Fruit fly (Drosophila melanogaster) whole organism, embryonic: ENCODE measurements around the gene CG13392.

Source experiments
- Atf-2 ChIP-seq: fragments of 200-800 bp; sonication (Bioruptor generic); optimal IDR thresholded peaks from 2 replicates; lab custom pipeline; 2016; ENCODE audit warnings: missing biosample characterization, missing genetic modification characterization
- Atf3 ChIP-seq: fragments of 200-800 bp; sonication (Bioruptor generic); optimal IDR thresholded peaks from 3 replicates; lab custom pipeline; 2016; ENCODE audit warnings: missing biosample characterization, missing genetic modification characterization
- CG10209 ChIP-seq: fragments of 200-800 bp; sonication (Bioruptor generic); optimal IDR thresholded peaks from 3 replicates; lab custom pipeline; 2017; ENCODE audit warnings: missing biosample characterization, mild to moderate bottlenecking, missing genetic modification characterization, missing genetic modification reagents
- CG12071 ChIP-seq: fragments of 200-800 bp; sonication (Bioruptor generic); optimal IDR thresholded peaks from 3 replicates; lab custom pipeline; 2018; ENCODE audit warnings: missing biosample characterization, mild to moderate bottlenecking, missing genetic modification characterization
- CG13123 ChIP-seq: fragments of 200-800 bp; sonication (Bioruptor generic); optimal IDR thresholded peaks from 2 replicates; lab custom pipeline; 2016; ENCODE audit warnings: missing biosample characterization, missing genetic modification characterization
- CG17385 ChIP-seq: fragments of 200-800 bp; sonication (Bioruptor generic); optimal IDR thresholded peaks from 3 replicates; lab custom pipeline; 2018; ENCODE audit warnings: missing biosample characterization, mild to moderate bottlenecking, missing genetic modification characterization
- CG2116 ChIP-seq: fragments of 200-800 bp; sonication (Bioruptor generic); optimal IDR thresholded peaks from 3 replicates; lab custom pipeline; 2018; ENCODE audit warnings: missing biosample characterization, mild to moderate bottlenecking, missing genetic modification characterization
- CG2199 ChIP-seq: fragments of 200-800 bp; sonication (Bioruptor generic); IDR thresholded peaks from 3 replicates; pipeline ENCODE4 v1.3.6; 2022; ENCODE audit warnings: missing biosample characterization, missing genetic modification characterization
- CG32532 ChIP-seq: fragments of 200-800 bp; sonication (Bioruptor generic); IDR thresholded peaks from 2 replicates; pipeline ENCODE4 v1.3.6; 2022; ENCODE audit warnings: missing biosample characterization, missing genetic modification characterization
- CG3726 ChIP-seq: fragments of 200-800 bp; sonication (Bioruptor generic); IDR thresholded peaks from 3 replicates; pipeline ENCODE4, ENCODE4 v1.3.6; 2022; ENCODE audit warnings: missing biosample characterization, missing genetic modification characterization
- CG5245 ChIP-seq: fragments of 200-800 bp; sonication (Bioruptor generic); optimal IDR thresholded peaks from 3 replicates; lab custom pipeline; 2016; ENCODE audit warnings: missing biosample characterization, missing genetic modification characterization
- CG8478 ChIP-seq: fragments of >200 bp; optimal IDR thresholded peaks from 2 replicates; lab custom pipeline; 2018
- CG9727 ChIP-seq: fragments of 200-800 bp; sonication (Bioruptor generic); optimal IDR thresholded peaks from 3 replicates; lab custom pipeline; 2017; ENCODE audit warnings: missing biosample characterization, mild to moderate bottlenecking, missing genetic modification characterization
- Dbx ChIP-seq: fragments of 200-800 bp; sonication (Bioruptor generic); IDR thresholded peaks from 3 replicates; pipeline ENCODE4 v1.3.6; 2022; ENCODE audit warnings: missing biosample characterization, missing genetic modification characterization
- Doc2 ChIP-seq: fragments of 200-800 bp; sonication (Bioruptor generic); IDR thresholded peaks from 2 replicates; pipeline ENCODE4 v1.3.6; 2022; ENCODE audit warnings: missing biosample characterization, missing genetic modification characterization
- Drgx ChIP-seq: fragments of 200-800 bp; sonication (Bioruptor generic); IDR thresholded peaks from 2 replicates; pipeline ENCODE4 v1.3.6; 2022; ENCODE audit warnings: missing biosample characterization, missing genetic modification characterization
- E2f2 ChIP-seq: fragments of 200-800 bp; sonication (Bioruptor generic); IDR thresholded peaks from 2 replicates; pipeline ENCODE4 v1.3.6; 2022; ENCODE audit warnings: missing biosample characterization, missing genetic modification characterization
- HLH3B ChIP-seq: fragments of 200-800 bp; sonication (Bioruptor generic); IDR thresholded peaks from 2 replicates; pipeline ENCODE4 v1.3.6; 2022; ENCODE audit warnings: missing biosample characterization, missing genetic modification characterization
- Med ChIP-seq: fragments of 200-800 bp; sonication (Bioruptor generic); peaks from one replicate; lab custom pipeline; 2016; ENCODE audit warnings: missing biosample characterization, missing genetic modification characterization, mild to moderate bottlenecking, inconsistent platforms, moderate library complexity
- Meics ChIP-seq: fragments of 200-800 bp; sonication (Bioruptor generic); optimal IDR thresholded peaks from 2 replicates; lab custom pipeline; 2017; ENCODE audit warnings: missing biosample characterization, mild to moderate bottlenecking, missing genetic modification characterization
- Sox102F ChIP-seq: fragments of 200-800 bp; sonication (Bioruptor generic); optimal IDR thresholded peaks from 2 replicates; lab custom pipeline; 2018; ENCODE audit warnings: missing biosample characterization, mild to moderate bottlenecking, missing genetic modification characterization, moderate library complexity
- Spps ChIP-seq: fragments of 200-800 bp; sonication (Bioruptor generic); optimal IDR thresholded peaks from 2 replicates; lab custom pipeline; 2018; ENCODE audit warnings: missing biosample characterization, mild to moderate bottlenecking, missing genetic modification characterization
- Xbp1 ChIP-seq: fragments of 200-800 bp; sonication (Bioruptor generic); optimal IDR thresholded peaks from 3 replicates; lab custom pipeline; 2016; ENCODE audit warnings: missing biosample characterization, mild to moderate bottlenecking, missing genetic modification characterization
- YL-1 ChIP-seq: fragments of 200-800 bp; sonication (Bioruptor generic); optimal IDR thresholded peaks from 3 replicates; lab custom pipeline; 2017; ENCODE audit warnings: missing biosample characterization, mild to moderate bottlenecking, missing genetic modification characterization
- ara ChIP-seq: fragments of 200-800 bp; sonication (Bioruptor generic); IDR thresholded peaks from 2 replicates; pipeline ENCODE4 v1.3.6; 2022; ENCODE audit warnings: missing biosample characterization, missing genetic modification characterization
- bsh ChIP-seq, 2 experiments: fragments of 200-800 bp; sonication (Bioruptor generic); optimal IDR thresholded peaks; 2 replicates each; lab custom pipeline; 2017 to 2018; ENCODE audit warnings: mild to moderate bottlenecking in 2 of 2, missing biosample characterization in 2 of 2, missing genetic modification characterization in 2 of 2, moderate library complexity in 1 of 2
- cad ChIP-seq: fragments of >200 bp; optimal IDR thresholded peaks from 2 replicates; lab custom pipeline; 2017; ENCODE audit warnings: missing biosample characterization, missing genetic modification characterization
- caup ChIP-seq: fragments of 200-800 bp; sonication (Bioruptor generic); optimal IDR thresholded peaks from 3 replicates; lab custom pipeline; 2017; ENCODE audit warnings: missing biosample characterization, mild to moderate bottlenecking, missing genetic modification characterization, moderate library complexity; ENCODE audit not compliant: severe bottlenecking
- cg ChIP-seq: fragments of 200-800 bp; sonication (Bioruptor generic); optimal IDR thresholded peaks from 3 replicates; lab custom pipeline; 2019; ENCODE audit warnings: missing biosample characterization, mild to moderate bottlenecking, missing genetic modification characterization, moderate library complexity
- cwo ChIP-seq: fragments of 200-800 bp; sonication (Bioruptor generic); optimal IDR thresholded peaks from 3 replicates; lab custom pipeline; 2017; ENCODE audit warnings: missing biosample characterization, missing genetic modification characterization, mild to moderate bottlenecking, moderate library complexity, missing genetic modification reagents
- danr ChIP-seq: fragments of 200-800 bp; sonication (Bioruptor generic); IDR thresholded peaks from 2 replicates; pipeline ENCODE4 v1.3.6; 2022; ENCODE audit warnings: missing biosample characterization, missing genetic modification characterization
- gem ChIP-seq: fragments of 200-800 bp; sonication (Bioruptor generic); optimal IDR thresholded peaks from 2 replicates; lab custom pipeline; 2019; ENCODE audit warnings: missing biosample characterization, mild to moderate bottlenecking, missing genetic modification characterization, moderate library complexity
- her ChIP-seq: fragments of 200-800 bp; sonication (Bioruptor generic); optimal IDR thresholded peaks from 2 replicates; lab custom pipeline; 2016; ENCODE audit warnings: missing biosample characterization, missing genetic modification characterization
- inv ChIP-seq: fragments of 200-800 bp; sonication (Bioruptor generic); IDR thresholded peaks from 2 replicates; pipeline ENCODE4 v1.3.6; 2022; ENCODE audit warnings: missing biosample characterization, missing genetic modification characterization; ENCODE audit not compliant: partially characterized antibody
- klu ChIP-seq: fragments of 200-800 bp; sonication (Bioruptor generic); IDR thresholded peaks from 2 replicates; pipeline ENCODE4 v1.3.6; 2022; ENCODE audit warnings: missing biosample characterization, missing genetic modification characterization
- odd ChIP-seq: fragments of 200-800 bp; sonication (Bioruptor generic); optimal IDR thresholded peaks from 2 replicates; lab custom pipeline; 2017; ENCODE audit warnings: missing biosample characterization, mild to moderate bottlenecking, missing genetic modification characterization
- pfk ChIP-seq: fragments of 200-800 bp; sonication (Bioruptor generic); optimal IDR thresholded peaks from 2 replicates; lab custom pipeline; 2018; ENCODE audit warnings: missing biosample characterization, mild to moderate bottlenecking, missing genetic modification characterization, moderate library complexity
- phol ChIP-seq: fragments of 200-800 bp; sonication (Bioruptor generic); optimal IDR thresholded peaks from 3 replicates; lab custom pipeline; 2018; ENCODE audit warnings: missing biosample characterization, mild to moderate bottlenecking, missing genetic modification characterization, moderate library complexity
- prd ChIP-seq, 3 experiments: fragments of >200 bp in 2 of 3; fragments of 200-800 bp in 1 of 3; sonication (Bioruptor generic) in 1 of 3; optimal IDR thresholded peaks in 2 of 3; IDR thresholded peaks in 1 of 3; 2 replicates in 2 of 3; 3 replicates in 1 of 3; pipeline versions ENCODE4 v1.3.6 to Lab custom; 2017 to 2022; ENCODE audit warnings: missing biosample characterization in 1 of 3, missing genetic modification characterization in 1 of 3
- pros ChIP-seq: fragments of 200-800 bp; sonication (Bioruptor generic); optimal IDR thresholded peaks from 3 replicates; lab custom pipeline; 2019; ENCODE audit warnings: missing biosample characterization, mild to moderate bottlenecking, missing genetic modification characterization, moderate library complexity
- psq ChIP-seq: fragments of 200-800 bp; sonication (Bioruptor generic); optimal IDR thresholded peaks from 2 replicates; lab custom pipeline; 2017; ENCODE audit warnings: missing biosample characterization, missing genetic modification characterization
- row ChIP-seq: fragments of 200-800 bp; sonication (Bioruptor generic); IDR thresholded peaks from 3 replicates; pipeline ENCODE4 v1.3.6; 2022; ENCODE audit warnings: missing biosample characterization, missing genetic modification characterization
- scrt ChIP-seq: fragments of 200-800 bp; sonication (Bioruptor generic); optimal IDR thresholded peaks from 2 replicates; lab custom pipeline; 2018; ENCODE audit warnings: missing biosample characterization, mild to moderate bottlenecking, missing genetic modification characterization, moderate library complexity
- slbo ChIP-seq: fragments of 200-800 bp; sonication (Bioruptor generic); IDR thresholded peaks from 2 replicates; pipeline ENCODE4 v1.3.6; 2022; ENCODE audit warnings: missing biosample characterization, missing genetic modification characterization
- tna ChIP-seq: fragments of 200-800 bp; sonication (Bioruptor generic); IDR thresholded peaks from 2 replicates; pipeline ENCODE4 v1.3.6; 2022; ENCODE audit warnings: missing biosample characterization, missing genetic modification characterization; ENCODE audit not compliant: partially characterized antibody
- trem ChIP-seq: fragments of 200-800 bp; optimal IDR thresholded peaks from 3 replicates; lab custom pipeline; 2019; ENCODE audit warnings: missing biosample characterization, mild to moderate bottlenecking, missing genetic modification characterization, moderate library complexity
- wek ChIP-seq: fragments of 200-800 bp; sonication (Bioruptor generic); optimal IDR thresholded peaks from 3 replicates; lab custom pipeline; 2018; ENCODE audit warnings: missing biosample characterization, mild to moderate bottlenecking, missing genetic modification characterization, moderate library complexity

CG13392 gene

DNA sequence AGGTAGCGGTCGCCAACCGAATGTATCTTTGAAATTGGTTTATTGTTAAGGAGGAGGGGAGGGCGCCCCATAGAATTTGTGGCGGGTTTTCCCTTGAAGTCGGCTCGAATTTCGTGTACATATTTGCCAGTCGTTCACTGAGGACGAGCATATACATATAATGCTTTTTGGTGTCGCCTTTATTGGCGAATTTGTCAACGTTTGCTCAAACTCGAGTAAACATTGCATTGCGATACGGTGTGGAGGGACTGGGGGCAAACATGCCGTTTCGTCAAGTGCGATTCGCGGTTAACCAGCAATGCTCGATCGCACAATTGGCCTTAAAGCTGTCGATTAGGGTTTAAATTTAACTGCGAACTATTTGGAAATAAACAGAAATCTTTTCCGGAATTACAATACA, 35.0 kb upstream of the CG13392 start:
- TF ChIP-seq CG2199 (0 out of 3 replicates have a peak, but pooled peaks have one; percentile 8), danr (GFP tag; lab: Robert Waterston, UW) (no peak)

DNA sequence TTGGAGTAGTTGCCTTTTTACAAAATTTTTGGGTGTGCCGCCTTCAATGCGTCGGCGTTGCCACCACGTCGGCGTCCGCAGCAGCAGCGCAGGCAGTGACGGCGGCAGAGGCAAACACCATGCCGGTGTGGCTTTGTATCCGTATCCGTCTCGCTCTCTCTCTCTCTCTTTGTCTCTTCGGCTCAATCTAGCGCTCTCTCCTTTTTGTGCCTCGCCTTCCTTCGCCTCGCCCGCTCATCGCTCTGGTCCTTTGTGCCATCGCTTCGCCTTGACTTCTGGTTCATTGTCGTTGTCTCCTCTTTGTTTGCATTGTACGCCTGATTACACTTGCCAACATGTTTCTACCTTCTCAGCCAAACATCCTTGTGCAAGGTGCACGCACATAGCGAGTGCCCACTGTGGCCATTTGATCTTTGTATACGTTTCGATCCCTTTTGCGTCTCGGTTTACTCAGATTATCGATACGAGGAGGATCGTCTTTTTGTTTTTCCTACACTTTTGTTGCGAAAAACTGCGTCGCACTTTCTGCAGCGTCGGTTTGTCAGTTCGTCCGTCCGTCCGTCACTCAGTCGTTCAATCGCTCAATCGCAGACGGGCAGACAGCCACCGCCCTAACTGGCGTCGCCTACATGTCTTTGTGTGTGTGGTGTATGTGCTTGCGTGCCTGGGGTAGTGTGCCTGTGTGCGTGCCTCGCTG, 33.9 kb upstream of the CG13392 start:
- no peak for TF ChIP-seq klu (GFP tag; lab: Robert Waterston, UW)
- 0 out of 2 replicates have a peak, but pooled peaks have one; percentile 41 for TF ChIP-seq CG32532
- TF ChIP-seq Med (GFP tag; lab: Kevin White, UChicago): peak; percentile 80
- TF ChIP-seq CG9727 (GFP tag; lab: Kevin White, UChicago): peak; percentile 22
- TF ChIP-seq CG10209 (GFP tag; lab: Kevin White, UChicago): peak; percentile 51
- TF ChIP-seq pfk (GFP tag; lab: Kevin White, UChicago): no peak
- no peak for TF ChIP-seq CG3726 (GFP tag; lab: Robert Waterston, UW)
- TF ChIP-seq Meics (GFP tag; lab: Kevin White, UChicago): peak; percentile 36
- peak; percentile 14 for TF ChIP-seq CG2116
- TF ChIP-seq Atf3 (GFP tag; lab: Kevin White, UChicago): no peak
- no peak for TF ChIP-seq inv (GFP tag; lab: Robert Waterston, UW)
- TF ChIP-seq Spps (tag; lab: Kevin White, UChicago): no peak
- peak; percentile 68 for TF ChIP-seq cg (GFP tag; lab: Kevin White, UChicago)
- no peak for TF ChIP-seq prd (optimal IDR thresholded peaks at IDR 0.05; lab: Kevin White, UChicago)
- TF ChIP-seq prd (GFP tag; IDR thresholded peaks at IDR 0.05; lab: Robert Waterston, UW): no peak
- no peak for TF ChIP-seq CG12071
- TF ChIP-seq cwo (GFP tag; lab: Kevin White, UChicago): no peak
- TF ChIP-seq gem (tag; lab: Kevin White, UChicago): peak; percentile 1
- no peak for TF ChIP-seq phol
- TF ChIP-seq odd: no peak
- TF ChIP-seq HLH3B (GFP tag; lab: Robert Waterston, UW): 0 out of 2 replicates have a peak, but pooled peaks have one; percentile 4
- TF ChIP-seq bsh (GFP tag; optimal IDR thresholded peaks at IDR 0.05; lab: Kevin White, UChicago): peak in 1 of 2 experiments; percentile 70
- TF ChIP-seq row (GFP tag; lab: Robert Waterston, UW): peak; percentile 44; the same call in 2 of the 3 replicates
- TF ChIP-seq psq (GFP tag; lab: Kevin White, UChicago): peak; percentile 69
- TF ChIP-seq slbo: no peak
- no peak for TF ChIP-seq ara
- no peak for TF ChIP-seq scrt (GFP tag; lab: Kevin White, UChicago)
- no peak for TF ChIP-seq CG8478
- no peak for TF ChIP-seq Sox102F
- TF ChIP-seq E2f2 (GFP tag; lab: Robert Waterston, UW): peak; percentile 67
- no peak for TF ChIP-seq CG13123 (GFP tag; lab: Kevin White, UChicago)
- TF ChIP-seq Dbx: 0 out of 3 replicates have a peak, but pooled peaks have one; percentile 49
- no peak for TF ChIP-seq tna (GFP tag; lab: Robert Waterston, UW)
- TF ChIP-seq Doc2 (GFP tag; lab: Robert Waterston, UW): no peak
- peak; percentile 20 for TF ChIP-seq trem (tag; lab: Kevin White, UChicago)
- TF ChIP-seq CG17385: no peak
- peak; percentile 36 for TF ChIP-seq CG5245 (GFP tag; lab: Kevin White, UChicago)
- TF ChIP-seq YL-1 (GFP tag; lab: Kevin White, UChicago): peak; percentile 17
- no peak for TF ChIP-seq caup (GFP tag; lab: Kevin White, UChicago)
- TF ChIP-seq Drgx: no peak; the same call in 1 of the 2 replicates
- peak; percentile 3 for TF ChIP-seq Xbp1 (GFP tag; lab: Kevin White, UChicago)
- TF ChIP-seq pros (GFP tag; lab: Kevin White, UChicago): peak; percentile 89
- TF ChIP-seq Atf-2 (GFP tag; lab: Kevin White, UChicago): no peak
- peak; percentile 51 for TF ChIP-seq her (GFP tag; lab: Kevin White, UChicago)
- TF ChIP-seq wek (GFP tag; lab: Kevin White, UChicago): peak; percentile 36
- no peak for TF ChIP-seq cad (GFP tag; lab: Kevin White, UChicago)
